Fruit fly (Drosophila melanogaster): ENCODE measurements around the gene Caf1-180.

The Caf1-180 gene

dm6 chrX:8606206-8606605, at the start of gene Caf1-180:
Gene Caf1-180, minus strand, starts transcription at chrX:8606304.
- TF ChIP-seq Dll (optimal IDR thresholded peaks at IDR 0.05) (no peak), psq (optimal IDR thresholded peaks at IDR 0.05) (no peak), pan (optimal IDR thresholded peaks at IDR 0.05) (no peak), CG8478 (optimal IDR thresholded peaks at IDR 0.05) (no peak), usp (GFP tag; optimal IDR thresholded peaks at IDR 0.05) (no peak), EcR (GFP tag; optimal IDR thresholded peaks at IDR 0.05) (no peak)

dm6 chrX:8655228-8655627, 49.1 kb upstream of the Caf1-180 start:
- TF ChIP-seq EcR (GFP tag; optimal IDR thresholded peaks at IDR 0.05) (no peak), usp (GFP tag; optimal IDR thresholded peaks at IDR 0.05) (no peak), pan (optimal IDR thresholded peaks at IDR 0.05) (no peak), psq (optimal IDR thresholded peaks at IDR 0.05) (no peak), CG8478 (optimal IDR thresholded peaks at IDR 0.05) (no peak), Dll (optimal IDR thresholded peaks at IDR 0.05) (no peak)

DNA sequence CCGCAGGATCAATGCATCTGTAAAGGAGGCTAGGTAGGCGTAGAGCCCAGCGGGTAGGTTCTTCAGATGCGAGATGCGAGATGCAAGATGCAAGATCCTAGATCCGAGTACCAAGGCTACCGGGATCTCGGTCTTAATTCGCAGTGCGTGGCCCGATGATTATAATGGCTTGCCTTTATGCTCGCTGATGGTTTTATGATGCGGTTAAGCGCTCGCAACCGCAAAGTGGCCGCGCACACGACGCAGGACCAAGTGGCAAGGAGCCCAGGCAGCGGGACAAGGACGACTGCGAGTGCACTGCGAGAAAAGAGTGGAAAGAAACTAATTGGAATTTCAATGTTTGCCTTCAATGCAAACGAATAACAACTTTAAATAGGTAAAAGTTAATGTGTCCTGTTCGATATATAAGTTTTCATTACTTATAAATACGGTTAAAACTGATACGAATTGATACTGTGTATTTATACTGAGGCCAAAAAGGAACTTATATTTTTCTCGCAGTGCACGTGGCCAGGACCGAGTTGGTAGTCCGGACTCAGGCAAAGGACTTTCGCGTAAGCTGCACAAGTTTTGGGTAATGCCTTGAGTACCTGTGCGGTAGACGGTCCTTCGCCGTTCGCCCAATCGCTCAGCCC, 48.0 kb upstream of the Caf1-180 start:
- TF ChIP-seq usp (GFP tag; optimal IDR thresholded peaks at IDR 0.05) (no peak), CG8478 (optimal IDR thresholded peaks at IDR 0.05) (no peak), psq (optimal IDR thresholded peaks at IDR 0.05) (no peak), pan (optimal IDR thresholded peaks at IDR 0.05) (no peak), Dll (optimal IDR thresholded peaks at IDR 0.05) (no peak), EcR (GFP tag; optimal IDR thresholded peaks at IDR 0.05) (no peak)

dm6 chrX:8650631-8651133, 44.6 kb upstream of the Caf1-180 start, which contains the start of gene oc:
Gene oc, minus strand, starts transcription at chrX:8650681.
- TF ChIP-seq EcR (GFP tag; optimal IDR thresholded peaks at IDR 0.05) (no peak), psq (optimal IDR thresholded peaks at IDR 0.05) (no peak), pan (optimal IDR thresholded peaks at IDR 0.05) (no peak), CG8478 (optimal IDR thresholded peaks at IDR 0.05) (peak; percentile 100), usp (GFP tag; optimal IDR thresholded peaks at IDR 0.05) (no peak), Dll (optimal IDR thresholded peaks at IDR 0.05) (peak; percentile 7)

DNA sequence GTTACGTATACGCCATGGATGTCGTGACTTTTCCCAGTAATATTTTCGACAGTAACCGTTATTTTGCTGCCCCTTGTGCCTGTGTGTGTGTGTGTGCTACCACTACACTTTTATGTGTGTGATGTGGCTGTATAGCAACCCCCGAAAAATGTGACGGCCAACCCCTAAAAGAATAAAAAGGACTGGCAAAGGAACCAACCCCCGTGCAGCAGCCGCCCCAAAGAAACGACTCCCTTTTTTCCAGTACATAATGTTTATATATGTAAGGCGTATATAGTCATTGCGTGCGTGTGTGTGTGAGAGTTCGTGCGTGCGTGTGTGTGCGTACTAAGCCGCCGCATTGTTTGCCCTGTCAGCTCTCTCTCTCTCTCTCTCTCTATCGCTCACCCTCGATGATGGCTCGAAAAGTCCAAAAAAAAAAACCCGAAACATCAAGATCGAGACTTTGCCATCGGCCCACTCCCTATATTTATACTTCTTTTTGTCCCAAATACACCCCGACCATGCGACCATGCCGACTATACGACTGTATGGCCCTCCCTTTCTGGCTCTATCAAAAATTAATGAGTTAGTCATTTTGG, 34.6 kb upstream of the Caf1-180 start:
- TF ChIP-seq pan (optimal IDR thresholded peaks at IDR 0.05), result no peak
- no peak for TF ChIP-seq usp (GFP tag; optimal IDR thresholded peaks at IDR 0.05)
- TF ChIP-seq CG8478 (optimal IDR thresholded peaks at IDR 0.05), result no peak
- TF ChIP-seq psq (optimal IDR thresholded peaks at IDR 0.05), result no peak
- no peak for TF ChIP-seq Dll (optimal IDR thresholded peaks at IDR 0.05)
- TF ChIP-seq EcR (GFP tag; optimal IDR thresholded peaks at IDR 0.05), result no peak

DNA sequence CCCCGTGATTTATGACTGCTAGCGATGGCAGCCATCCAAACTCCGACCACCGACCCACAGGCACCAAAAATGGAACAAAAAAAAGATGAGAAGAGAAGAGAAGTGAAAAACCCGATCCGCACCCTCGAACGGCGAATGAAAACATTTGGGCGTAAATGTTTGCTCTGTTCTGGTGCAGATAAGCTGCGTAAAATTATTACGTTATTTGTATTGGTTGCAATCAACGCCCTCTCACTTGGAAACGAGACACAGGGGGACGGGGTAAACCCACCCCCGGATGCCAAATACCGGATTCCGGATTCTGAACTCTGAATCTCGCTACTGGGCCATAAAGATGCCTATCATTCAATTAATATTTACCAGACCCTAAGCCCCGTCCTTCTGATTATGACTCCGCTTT, 30.9 kb upstream of the Caf1-180 start:
- no peak for TF ChIP-seq EcR (GFP tag; optimal IDR thresholded peaks at IDR 0.05)
- TF ChIP-seq Dll (optimal IDR thresholded peaks at IDR 0.05), result no peak
- no peak for TF ChIP-seq CG8478 (optimal IDR thresholded peaks at IDR 0.05)
- TF ChIP-seq usp (GFP tag; optimal IDR thresholded peaks at IDR 0.05), result no peak
- no peak for TF ChIP-seq psq (optimal IDR thresholded peaks at IDR 0.05)
- no peak for TF ChIP-seq pan (optimal IDR thresholded peaks at IDR 0.05)

DNA sequence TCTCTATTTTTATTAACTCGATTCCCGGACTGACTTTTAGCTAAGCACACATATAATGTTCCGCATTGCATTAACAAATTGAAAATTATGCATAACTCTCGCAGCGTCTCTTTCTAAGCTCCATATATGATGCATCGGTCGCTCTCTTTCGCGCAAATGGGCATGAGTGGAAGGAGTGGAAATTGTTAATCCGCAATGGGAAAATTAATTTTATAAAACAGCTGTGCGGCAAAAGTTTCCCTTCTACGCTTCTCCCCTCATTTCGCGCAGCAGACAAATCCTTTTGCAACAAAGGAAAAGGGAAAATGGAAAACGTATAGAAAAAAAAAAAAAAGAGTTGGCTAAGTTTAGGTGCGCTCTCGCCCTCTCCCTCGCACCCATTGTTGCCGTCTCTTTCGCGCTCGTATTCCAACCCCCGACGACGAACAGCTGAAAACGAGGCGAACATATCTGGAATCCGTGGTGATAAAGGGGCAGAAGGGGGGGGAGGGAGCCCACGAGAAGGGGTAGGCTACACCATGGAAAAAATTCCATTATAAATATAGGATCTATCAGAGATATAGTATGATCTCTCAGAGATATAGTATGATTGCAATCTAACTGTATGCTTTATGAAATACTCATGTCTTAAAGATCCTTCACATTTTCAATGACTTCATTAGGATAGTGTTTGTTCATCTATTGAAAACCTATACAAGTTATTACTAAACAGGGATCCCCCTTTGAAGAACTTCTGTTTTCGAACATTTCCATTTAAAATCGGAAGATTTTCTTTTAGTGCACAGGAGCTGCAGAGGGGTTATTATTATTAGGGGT, 30.2 kb upstream of the Caf1-180 start:
- TF ChIP-seq Dll (optimal IDR thresholded peaks at IDR 0.05), result no peak

DNA sequence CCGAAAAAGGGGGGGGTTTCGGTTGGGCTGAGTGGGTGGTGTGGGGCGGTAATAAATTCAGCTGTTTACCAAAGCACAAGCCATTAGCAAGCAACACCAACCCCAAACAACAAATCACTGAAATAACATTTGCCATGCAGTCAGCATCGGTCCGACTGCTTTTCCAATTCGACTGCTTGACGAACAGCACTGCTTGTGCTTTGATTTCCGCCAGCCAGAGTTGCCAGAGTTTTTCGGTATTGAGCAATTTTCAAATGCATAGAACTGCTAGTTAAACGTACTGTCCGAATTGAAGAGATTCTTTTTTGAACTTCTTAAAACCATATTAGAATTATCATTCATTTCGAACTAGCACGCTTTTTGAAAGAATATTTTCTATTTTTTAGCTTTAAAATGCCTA, 28.7 kb upstream of the Caf1-180 start:
- no peak for TF ChIP-seq psq (optimal IDR thresholded peaks at IDR 0.05)
- no peak for TF ChIP-seq usp (GFP tag; optimal IDR thresholded peaks at IDR 0.05)
- no peak for TF ChIP-seq CG8478 (optimal IDR thresholded peaks at IDR 0.05)
- TF ChIP-seq pan (optimal IDR thresholded peaks at IDR 0.05), result no peak
- no peak for TF ChIP-seq Dll (optimal IDR thresholded peaks at IDR 0.05)
- no peak for TF ChIP-seq EcR (GFP tag; optimal IDR thresholded peaks at IDR 0.05)

- TF ChIP-seq Dll (optimal IDR thresholded peaks at IDR 0.05) (no peak), EcR (GFP tag; optimal IDR thresholded peaks at IDR 0.05) (no peak), pan (optimal IDR thresholded peaks at IDR 0.05) (no peak), CG8478 (optimal IDR thresholded peaks at IDR 0.05) (no peak), usp (GFP tag; optimal IDR thresholded peaks at IDR 0.05) (no peak), psq (optimal IDR thresholded peaks at IDR 0.05) (no peak)
These were observed 21.1 kb upstream of the Caf1-180 start for dm6 chrX:8627171-8627570.

- peak; percentile 92 for TF ChIP-seq CG8478 (optimal IDR thresholded peaks at IDR 0.05)
- TF ChIP-seq usp (GFP tag; optimal IDR thresholded peaks at IDR 0.05), result no peak
- no peak for TF ChIP-seq EcR (GFP tag; optimal IDR thresholded peaks at IDR 0.05)
- no peak for TF ChIP-seq psq (optimal IDR thresholded peaks at IDR 0.05)
- TF ChIP-seq Dll (optimal IDR thresholded peaks at IDR 0.05), result peak; percentile 51
- TF ChIP-seq pan (optimal IDR thresholded peaks at IDR 0.05), result no peak
These were observed 18.8 kb upstream of the Caf1-180 start for dm6 chrX:8624867-8625266.

dm6 chrX:8622419-8622818, 16.3 kb upstream of the Caf1-180 start:
- TF ChIP-seq Dll (optimal IDR thresholded peaks at IDR 0.05), result no peak
- TF ChIP-seq pan (optimal IDR thresholded peaks at IDR 0.05), result no peak
- no peak for TF ChIP-seq CG8478 (optimal IDR thresholded peaks at IDR 0.05)
- no peak for TF ChIP-seq EcR (GFP tag; optimal IDR thresholded peaks at IDR 0.05)
- TF ChIP-seq psq (optimal IDR thresholded peaks at IDR 0.05), result no peak
- TF ChIP-seq usp (GFP tag; optimal IDR thresholded peaks at IDR 0.05), result no peak

All from whole organism.